Worm (Caenorhabditis elegans): ENCODE measurements around the gene C27A7.8.

DNA sequence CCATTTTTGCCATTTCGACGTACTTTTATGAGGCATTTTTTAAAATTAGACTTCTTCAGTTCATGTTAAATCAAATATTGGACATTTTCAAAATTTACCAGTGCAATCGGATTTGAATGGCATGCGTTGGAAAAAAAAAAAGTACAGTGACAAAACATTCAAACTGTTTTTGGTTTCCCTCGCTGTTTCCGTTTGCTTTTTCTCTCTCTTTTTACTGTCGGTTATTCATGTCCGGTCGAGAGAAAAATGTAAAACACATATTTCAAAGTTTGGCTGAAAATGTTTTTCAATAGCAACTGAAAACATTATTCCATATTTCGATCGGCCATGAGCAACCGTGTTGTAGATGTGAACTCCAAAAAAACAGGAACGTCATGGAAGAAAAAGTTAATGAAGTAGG is 12.3 kb upstream of the C27A7.8 start, which contains the start of gene C27A7.3:
- TF ChIP-seq ces-1 (GFP tag; optimal IDR thresholded peaks at IDR 0.05) (no peak), unc-39 (tag; optimal IDR thresholded peaks at IDR 0.05) (no peak)

All from whole organism, mixed stage, embryonic.